Worm (Caenorhabditis elegans) whole organism, young adult: Measurements from ENCODE around the gene C53A3.1.

ENCODE experiments used
- B0035.1 ChIP-seq: sonication (generic microtip); optimal IDR thresholded peaks from 2 replicates; lab custom pipeline; 2016; ENCODE audit warnings: missing genetic modification characterization, mild to moderate bottlenecking, missing compliant biosample characterization, missing genotype, missing genetic modification reagents
- B0261.1 ChIP-seq: sonication (generic microtip); optimal IDR thresholded peaks from 2 replicates; lab custom pipeline; 2016; ENCODE audit warnings: mild to moderate bottlenecking, missing genetic modification characterization, moderate library complexity, missing compliant biosample characterization
- F10E7.11 ChIP-seq: sonication (generic microtip); optimal IDR thresholded peaks from 2 replicates; lab custom pipeline; 2017; ENCODE audit warnings: mild to moderate bottlenecking, missing genetic modification characterization, moderate library complexity, missing compliant biosample characterization
- F33H1.4 ChIP-seq: fragments of 200-800 bp; sonication (Bioruptor generic); IDR thresholded peaks from 2 replicates; pipeline ENCODE4 v1.3.6; 2022; ENCODE audit warnings: missing genetic modification reagents, missing genetic modification characterization, missing compliant biosample characterization
- F55B11.4 ChIP-seq: sonication (generic microtip); optimal IDR thresholded peaks from 2 replicates; lab custom pipeline; 2016; ENCODE audit warnings: missing compliant biosample characterization, missing genetic modification characterization, borderline replicate concordance; ENCODE audit not compliant: insufficient read depth
- T26A5.8 ChIP-seq: sonication (generic microtip); optimal IDR thresholded peaks from 2 replicates; lab custom pipeline; 2016; ENCODE audit warnings: missing genetic modification characterization, missing compliant biosample characterization
- Y56A3A.18 ChIP-seq: fragments of 200-800 bp; sonication (Bioruptor generic); IDR thresholded peaks from 2 replicates; pipeline ENCODE4 v1.3.6; 2022; ENCODE audit warnings: missing genetic modification reagents, missing genetic modification characterization, missing compliant biosample characterization
- akir-1 ChIP-seq: fragments of 200-800 bp; sonication (Bioruptor generic); optimal IDR thresholded peaks from 2 replicates; lab custom pipeline; 2018; ENCODE audit warnings: mild to moderate bottlenecking, missing genetic modification characterization, moderate library complexity, missing compliant biosample characterization
- aptf-3 ChIP-seq: fragments of 200-800 bp; sonication (Bioruptor generic); IDR thresholded peaks from 2 replicates; pipeline ENCODE4 v1.3.6; 2022; ENCODE audit warnings: missing genetic modification characterization, missing compliant biosample characterization
- athp-1 ChIP-seq: sonication (generic microtip); optimal IDR thresholded peaks from 2 replicates; lab custom pipeline; 2017; ENCODE audit warnings: mild to moderate bottlenecking, missing genetic modification characterization, missing compliant biosample characterization
- attf-5 ChIP-seq: fragments of 200-800 bp; sonication (Bioruptor generic); optimal IDR thresholded peaks from 2 replicates; lab custom pipeline; 2018; ENCODE audit warnings: mild to moderate bottlenecking, missing genetic modification characterization, missing compliant biosample characterization
- attf-6 ChIP-seq: fragments of 200-800 bp; sonication (Bioruptor generic); IDR thresholded peaks from 2 replicates; pipeline ENCODE4 v1.3.6; 2022; ENCODE audit warnings: missing genetic modification reagents, missing genetic modification characterization, missing compliant biosample characterization
- bed-1 ChIP-seq: fragments of 200-800 bp; sonication (Bioruptor generic); IDR thresholded peaks from 2 replicates; pipeline ENCODE4 v1.3.6; 2022; ENCODE audit warnings: missing genetic modification reagents, missing genetic modification characterization, missing compliant biosample characterization
- bed-2 ChIP-seq: fragments of 200-800 bp; sonication (Bioruptor generic); IDR thresholded peaks from 2 replicates; pipeline ENCODE4 v1.3.6; 2022; ENCODE audit warnings: missing genetic modification reagents, missing genetic modification characterization, missing compliant biosample characterization
- ccch-3 ChIP-seq: fragments of 200-800 bp; sonication (Bioruptor generic); optimal IDR thresholded peaks from 2 replicates; lab custom pipeline; 2018; ENCODE audit warnings: mild to moderate bottlenecking, missing genetic modification characterization, missing compliant biosample characterization
- cebp-1 ChIP-seq, 2 experiments: fragments of 200-800 bp in 1 of 2; sonication (Bioruptor generic) in 1 of 2; sonication (generic microtip) in 1 of 2; IDR thresholded peaks in 1 of 2; optimal IDR thresholded peaks in 1 of 2; 2 replicates each; pipeline versions ENCODE4 v1.3.6 to Lab custom; 2017 to 2022; ENCODE audit warnings: missing compliant biosample characterization in 2 of 2, missing genetic modification characterization in 2 of 2, mild to moderate bottlenecking in 1 of 2, missing genetic modification reagents in 1 of 2, moderate library complexity in 1 of 2
- cebp-2 ChIP-seq: fragments of 200-800 bp; sonication (Bioruptor generic); IDR thresholded peaks from 2 replicates; pipeline ENCODE4 v1.3.6; 2022; ENCODE audit warnings: missing genetic modification characterization, missing compliant biosample characterization
- ceh-79 ChIP-seq: sonication (generic microtip); optimal IDR thresholded peaks from 2 replicates; lab custom pipeline; 2017; ENCODE audit warnings: mild to moderate bottlenecking, missing genetic modification characterization, missing compliant biosample characterization
- chd-7 ChIP-seq: sonication (generic microtip); optimal IDR thresholded peaks from 2 replicates; lab custom pipeline; 2016; ENCODE audit warnings: mild to moderate bottlenecking, missing genetic modification characterization, moderate library complexity, missing compliant biosample characterization
- efl-1 ChIP-seq: fragments of 150-350 bp; optimal IDR thresholded peaks from 2 replicates; lab custom pipeline; 2014; ENCODE audit warnings: missing biosample characterization, missing genetic modification reagents, missing genetic modification characterization
- egl-44 ChIP-seq: fragments of 200-800 bp; sonication (Bioruptor generic); IDR thresholded peaks from 2 replicates; pipeline ENCODE4 v1.3.6; 2022; ENCODE audit warnings: missing genetic modification reagents, missing genetic modification characterization, missing compliant biosample characterization
- egrh-3 ChIP-seq: fragments of 200-800 bp; sonication (Bioruptor generic); IDR thresholded peaks from 2 replicates; pipeline ENCODE4 v1.3.6; 2022; ENCODE audit warnings: missing genetic modification reagents, missing genetic modification characterization, missing compliant biosample characterization
- ekl-4 ChIP-seq: fragments of 200-800 bp; sonication (Bioruptor generic); IDR thresholded peaks from 2 replicates; pipeline ENCODE4 v1.3.6; 2022; ENCODE audit warnings: missing genetic modification reagents, missing genetic modification characterization, missing compliant biosample characterization
- him-1 ChIP-seq: sonication (generic microtip); optimal IDR thresholded peaks from 2 replicates; lab custom pipeline; 2016; ENCODE audit warnings: missing genotype, missing genetic modification reagents, missing genetic modification characterization, missing compliant biosample characterization
- hmg-1.2 ChIP-seq: fragments of 200-800 bp; sonication (Bioruptor generic); IDR thresholded peaks from 2 replicates; pipeline ENCODE4 v1.3.6; 2022; ENCODE audit warnings: missing genetic modification reagents, missing genetic modification characterization, missing compliant biosample characterization
- hmg-20 ChIP-seq: fragments of 200-800 bp; sonication (Bioruptor generic); IDR thresholded peaks from 2 replicates; pipeline ENCODE4 v1.3.6; 2022; ENCODE audit warnings: missing genetic modification reagents, missing genetic modification characterization, missing compliant biosample characterization
- hsf-1 ChIP-seq: fragments of 200-800 bp; sonication (Bioruptor generic); IDR thresholded peaks from 2 replicates; pipeline ENCODE4 v1.3.6; 2022; ENCODE audit warnings: missing genetic modification reagents, missing genetic modification characterization, missing compliant biosample characterization
- lin-26 ChIP-seq: fragments of 200-800 bp; sonication (Bioruptor generic); IDR thresholded peaks from 2 replicates; pipeline ENCODE4 v1.3.6; 2022; ENCODE audit warnings: missing genetic modification reagents, missing genetic modification characterization, missing compliant biosample characterization
- madf-6 ChIP-seq: fragments of 200-800 bp; sonication (Bioruptor generic); IDR thresholded peaks from 2 replicates; pipeline ENCODE4 v1.3.6; 2022; ENCODE audit warnings: missing genetic modification reagents, missing genetic modification characterization, missing compliant biosample characterization
- mxl-1 ChIP-seq: sonication (generic microtip); optimal IDR thresholded peaks from 2 replicates; lab custom pipeline; 2016; ENCODE audit warnings: missing genetic modification characterization, missing compliant biosample characterization
- nfya-1 ChIP-seq: sonication (generic microtip); optimal IDR thresholded peaks from 2 replicates; lab custom pipeline; 2017; ENCODE audit warnings: antibody characterized with exemption, missing compliant biosample characterization, missing genetic modification characterization, borderline replicate concordance; ENCODE audit not compliant: insufficient read depth
- nfya-2 ChIP-seq: fragments of 200-800 bp; sonication (Bioruptor generic); IDR thresholded peaks from 2 replicates; pipeline ENCODE4 v1.3.6; 2022; ENCODE audit warnings: missing genetic modification reagents, missing genetic modification characterization, missing compliant biosample characterization
- nhr-120 ChIP-seq: fragments of 200-800 bp; sonication (Bioruptor generic); IDR thresholded peaks from 2 replicates; pipeline ENCODE4 v1.3.6; 2022; ENCODE audit warnings: missing genetic modification characterization, missing compliant biosample characterization
- pbrm-1 ChIP-seq: fragments of 200-800 bp; sonication (Bioruptor generic); IDR thresholded peaks from 2 replicates; pipeline ENCODE4 v1.3.6; 2022; ENCODE audit warnings: missing genetic modification reagents, missing genetic modification characterization, missing compliant biosample characterization
- pha-4 ChIP-seq: fragments of 150-350 bp; sonication (generic microtip); optimal IDR thresholded peaks from 2 replicates; lab custom pipeline; 2014; ENCODE audit warnings: missing biosample characterization, missing genetic modification reagents, missing genetic modification characterization
- rec-8 ChIP-seq, 2 experiments: sonication (generic microtip); optimal IDR thresholded peaks; 2 replicates each; lab custom pipeline; 2016; ENCODE audit warnings: mild to moderate bottlenecking in 2 of 2, missing genetic modification characterization in 2 of 2, missing genetic modification reagents in 2 of 2, missing genotype in 2 of 2, missing biosample characterization in 1 of 2, missing compliant biosample characterization in 1 of 2, moderate library complexity in 1 of 2
- repo-1 ChIP-seq: sonication (generic microtip); optimal IDR thresholded peaks from 2 replicates; lab custom pipeline; 2017; ENCODE audit warnings: mild to moderate bottlenecking, missing genetic modification characterization, missing compliant biosample characterization
- snpc-1.1 ChIP-seq: sonication (generic microtip); optimal IDR thresholded peaks from 2 replicates; lab custom pipeline; 2017; ENCODE audit warnings: missing genetic modification characterization, mild to moderate bottlenecking, missing compliant biosample characterization, antibody characterized with exemption, moderate library complexity, missing genotype, missing genetic modification reagents; ENCODE audit not compliant: insufficient read depth
- snpc-4 ChIP-seq, 5 experiments: fragments of 150-350 bp in 1 of 5; sonication (generic microtip) in 4 of 5; optimal IDR thresholded peaks; 2 replicates each; lab custom pipeline; 2014 to 2018; ENCODE audit warnings: missing genetic modification characterization in 5 of 5, missing biosample characterization in 3 of 5, antibody characterized with exemption in 2 of 5, mild to moderate bottlenecking in 2 of 5, missing compliant biosample characterization in 2 of 5, missing genotype in 2 of 5, moderate library complexity in 2 of 5, missing genetic modification reagents in 1 of 5
- zfh-2 ChIP-seq: fragments of 200-800 bp; sonication (Bioruptor generic); conservative IDR thresholded peaks from 2 replicates; pipeline ENCODE4 v1.3.6; 2022; ENCODE audit warnings: missing genetic modification reagents, missing genetic modification characterization, missing compliant biosample characterization
- ztf-18 ChIP-seq: sonication (generic microtip); optimal IDR thresholded peaks from 2 replicates; lab custom pipeline; 2016; ENCODE audit warnings: missing genotype, mild to moderate bottlenecking, missing genetic modification characterization, missing compliant biosample characterization

C53A3.1 gene

ce11 chrV:5736068-5736467 lies 24.0 kb downstream of the C53A3.1 start, which contains the start of gene K09H11.6 (continued):
- TF ChIP-seq rec-8 (tag; optimal IDR thresholded peaks at IDR 0.05; lab: Kevin White, UChicago) (no peak), snpc-4 (GFP tag; optimal IDR thresholded peaks at IDR 0.05; lab: Kevin White, UChicago) (no peak), snpc-4 (tag; optimal IDR thresholded peaks at IDR 0.05; lab: Kevin White, UChicago) (no peak), egrh-3 (GFP tag; lab: Robert Waterston, UW) (no peak), hmg-20 (GFP tag; lab: Robert Waterston, UW) (no peak), zfh-2 (GFP tag; lab: Robert Waterston, UW) (no peak), aptf-3 (GFP tag; lab: Robert Waterston, UW) (no peak)

ce11 chrV:5730783-5731182 lies 29.2 kb downstream of the C53A3.1 start, which contains the start of gene K09H11.15:
TSS of gene K09H11.15 (minus strand) at chrV:5730883.
- no peak for TF ChIP-seq cebp-1 (GFP tag; IDR thresholded peaks at IDR 0.05; lab: Robert Waterston, UW)
- no peak for TF ChIP-seq cebp-1 (tag; optimal IDR thresholded peaks at IDR 0.05; lab: Kevin White, UChicago)
- no peak for TF ChIP-seq akir-1 (GFP tag; lab: Kevin White, UChicago)
- TF ChIP-seq mxl-1 (tag; lab: Kevin White, UChicago) = no peak
- no peak for TF ChIP-seq bed-2
- TF ChIP-seq ccch-3 (GFP tag; lab: Kevin White, UChicago) = no peak
- no peak for TF ChIP-seq lin-26 (GFP tag; lab: Robert Waterston, UW)
- no peak for TF ChIP-seq snpc-1.1
- no peak for TF ChIP-seq nfya-2
- TF ChIP-seq bed-1 (GFP tag; lab: Robert Waterston, UW) = no peak
- TF ChIP-seq, all 124 proteins: peak for 0

- TF ChIP-seq repo-1 = no peak
- TF ChIP-seq nhr-120 (GFP tag; lab: Robert Waterston, UW) = no peak
- TF ChIP-seq F10E7.11 (tag; lab: Kevin White, UChicago) = no peak
- TF ChIP-seq hsf-1 (GFP tag; lab: Robert Waterston, UW) = no peak
- no peak for TF ChIP-seq T26A5.8 (tag; lab: Kevin White, UChicago)
- TF ChIP-seq hmg-20 (GFP tag; lab: Robert Waterston, UW) = no peak
- no peak for TF ChIP-seq ceh-79 (tag; lab: Kevin White, UChicago)
- TF ChIP-seq B0261.1 (tag; lab: Kevin White, UChicago) = no peak
- TF ChIP-seq chd-7 = no peak
- no peak for TF ChIP-seq him-1
- TF ChIP-seq pbrm-1 = no peak
- no peak for TF ChIP-seq B0035.1 (tag; lab: Kevin White, UChicago)
- TF ChIP-seq cebp-2 = no peak
These were observed 33.6 kb downstream of the C53A3.1 start, which contains the start of gene K09H11.4 for ce11 chrV:5726463-5726862. TSS of gene K09H11.4 (minus strand) at chrV:5726563.

- no peak for TF ChIP-seq Y56A3A.18 (GFP tag; lab: Robert Waterston, UW)
- no peak for TF ChIP-seq F55B11.4
- TF ChIP-seq madf-6 (GFP tag; lab: Robert Waterston, UW) = 0 out of 2 replicates have a peak, but pooled peaks have one; percentile 17
- TF ChIP-seq attf-5 (GFP tag; lab: Kevin White, UChicago) = no peak
- TF ChIP-seq cebp-1 (GFP tag; IDR thresholded peaks at IDR 0.05; lab: Robert Waterston, UW) = no peak
- TF ChIP-seq cebp-1 (tag; optimal IDR thresholded peaks at IDR 0.05; lab: Kevin White, UChicago) = no peak
These were observed 35.6 kb downstream of the C53A3.1 start for ce11 chrV:5724395-5724794.

- TF ChIP-seq snpc-1.1 (no peak), efl-1 (GFP tag; lab: Kevin White, UChicago) (peak; percentile 34), madf-6 (GFP tag; lab: Robert Waterston, UW) (peak; percentile 65; the same call in 1 of the 2 replicates), nfya-1 (tag; lab: Kevin White, UChicago) (no peak), attf-6 (0 out of 2 replicates have a peak, but pooled peaks have one; percentile 19), ztf-18 (no peak), hmg-1.2 (0 out of 2 replicates have a peak, but pooled peaks have one; percentile 18), pha-4 (tag; lab: Kevin White, UChicago) (no peak), F33H1.4 (GFP tag; lab: Robert Waterston, UW) (peak; percentile 33; the same call in 1 of the 2 replicates), hmg-20 (GFP tag; lab: Robert Waterston, UW) (no peak), athp-1 (tag; lab: Kevin White, UChicago) (no peak), egl-44 (GFP tag; lab: Robert Waterston, UW) (no peak), ekl-4 (GFP tag; lab: Robert Waterston, UW) (no peak)
These were observed 37.9 kb downstream of the C53A3.1 start for ce11 chrV:5722093-5722492.
